Fruit fly (Drosophila melanogaster) whole organism, embryonic: ENCODE data around the gene CG31089.
A peak's percentile ranks its signal among the peaks of the same experiment; 100 is the strongest.

Experiments used
- B-H1 ChIP-seq: fragments of 200-800 bp; sonication (Bioruptor generic); IDR thresholded peaks from 3 replicates; pipeline ENCODE4 v1.3.6; 2022; ENCODE audit warnings: missing biosample characterization, missing genetic modification characterization
- CG10543 ChIP-seq: fragments of 200-800 bp; sonication (Bioruptor generic); optimal IDR thresholded peaks from 3 replicates; lab custom pipeline; 2017; ENCODE audit warnings: missing biosample characterization, mild to moderate bottlenecking, missing genetic modification characterization, moderate library complexity
- CG11695 ChIP-seq: fragments of 200-800 bp; sonication (Bioruptor generic); IDR thresholded peaks from 3 replicates; pipeline ENCODE4 v1.3.6; 2022; ENCODE audit warnings: missing biosample characterization, missing genetic modification characterization
- CG12071 ChIP-seq: fragments of 200-800 bp; sonication (Bioruptor generic); optimal IDR thresholded peaks from 3 replicates; lab custom pipeline; 2018; ENCODE audit warnings: missing biosample characterization, mild to moderate bottlenecking, missing genetic modification characterization
- CG12769 ChIP-seq: fragments of 200-800 bp; sonication (Bioruptor generic); optimal IDR thresholded peaks from 2 replicates; lab custom pipeline; 2019; ENCODE audit warnings: missing biosample characterization, mild to moderate bottlenecking, missing genetic modification characterization, moderate library complexity
- CG13894 ChIP-seq: fragments of 200-800 bp; sonication (Bioruptor generic); optimal IDR thresholded peaks from 3 replicates; lab custom pipeline; 2018; ENCODE audit warnings: missing biosample characterization, mild to moderate bottlenecking, missing genetic modification characterization, moderate library complexity
- CG14667 ChIP-seq: fragments of 200-800 bp; sonication (Bioruptor generic); IDR thresholded peaks from 2 replicates; pipeline ENCODE4 v1.3.6; 2022; ENCODE audit warnings: missing biosample characterization, missing genetic modification characterization
- CG14965 ChIP-seq: fragments of 200-800 bp; sonication (Bioruptor generic); optimal IDR thresholded peaks from 2 replicates; lab custom pipeline; 2016; ENCODE audit warnings: missing biosample characterization, missing genetic modification characterization, borderline replicate concordance
- CG1602 ChIP-seq: fragments of 200-800 bp; sonication (Bioruptor generic); optimal IDR thresholded peaks from 3 replicates; lab custom pipeline; 2016; ENCODE audit warnings: missing biosample characterization, missing genetic modification characterization
- CG16813 ChIP-seq: fragments of 200-800 bp; sonication (Bioruptor generic); IDR thresholded peaks from 3 replicates; pipeline ENCODE4 v1.3.6; 2022; ENCODE audit warnings: missing biosample characterization, missing genetic modification characterization; ENCODE audit not compliant: partially characterized antibody
- CG17568 ChIP-seq: fragments of 200-800 bp; sonication (Bioruptor generic); optimal IDR thresholded peaks from 2 replicates; lab custom pipeline; 2018; ENCODE audit warnings: missing biosample characterization, mild to moderate bottlenecking, missing genetic modification characterization, moderate library complexity
- CG17829 ChIP-seq: fragments of 200-800 bp; optimal IDR thresholded peaks from 2 replicates; lab custom pipeline; 2019; ENCODE audit warnings: missing biosample characterization, mild to moderate bottlenecking, missing genetic modification characterization, moderate library complexity
- CG18011 ChIP-seq: fragments of 200-800 bp; sonication (Bioruptor generic); optimal IDR thresholded peaks from 2 replicates; lab custom pipeline; 2017; ENCODE audit warnings: missing biosample characterization, missing genetic modification characterization, mild to moderate bottlenecking, moderate library complexity, missing genotype
- CG30020 ChIP-seq: fragments of 200-800 bp; optimal IDR thresholded peaks from 2 replicates; lab custom pipeline; 2019; ENCODE audit warnings: missing biosample characterization, mild to moderate bottlenecking, missing genetic modification characterization, moderate library complexity
- CG31388 ChIP-seq: fragments of 200-800 bp; sonication (Bioruptor generic); optimal IDR thresholded peaks from 2 replicates; lab custom pipeline; 2016; ENCODE audit warnings: missing biosample characterization, missing genetic modification characterization
- CG31441 ChIP-seq: fragments of 200-800 bp; sonication (Bioruptor generic); IDR thresholded peaks from 2 replicates; pipeline ENCODE4 v1.3.6; 2022; ENCODE audit warnings: missing biosample characterization, missing genetic modification characterization
- CG3281 ChIP-seq: fragments of 200-800 bp; sonication (Bioruptor generic); optimal IDR thresholded peaks from 3 replicates; lab custom pipeline; 2017; ENCODE audit warnings: missing biosample characterization, mild to moderate bottlenecking, missing genetic modification characterization
- CG34224 ChIP-seq: fragments of 200-800 bp; sonication (Bioruptor generic); IDR thresholded peaks from 3 replicates; pipeline ENCODE4 v1.3.6; 2022; ENCODE audit warnings: missing biosample characterization, missing genetic modification characterization; ENCODE audit not compliant: partially characterized antibody
- CG4854 ChIP-seq: fragments of 200-800 bp; sonication (Bioruptor generic); optimal IDR thresholded peaks from 2 replicates; lab custom pipeline; 2016; ENCODE audit warnings: missing biosample characterization, missing genetic modification characterization, inconsistent platforms
- CG6175 ChIP-seq: fragments of 200-800 bp; sonication (Bioruptor generic); IDR thresholded peaks from 3 replicates; pipeline ENCODE4 v1.3.6; 2022; ENCODE audit warnings: missing biosample characterization, missing genetic modification characterization
- CG8765 ChIP-seq: fragments of 200-800 bp; sonication (Bioruptor generic); IDR thresholded peaks from 2 replicates; pipeline ENCODE4 v1.3.6; 2022; ENCODE audit warnings: missing biosample characterization, missing genetic modification characterization
- D ChIP-seq, 2 experiments: fragments of 200-800 bp in 1 of 2; fragments of >200 bp in 1 of 2; sonication (Bioruptor generic) in 1 of 2; optimal IDR thresholded peaks; 2 replicates in 1 of 2; 3 replicates in 1 of 2; lab custom pipeline; 2017; ENCODE audit warnings: mild to moderate bottlenecking in 1 of 2, missing biosample characterization in 1 of 2, missing genetic modification characterization in 1 of 2, missing genetic modification reagents in 1 of 2
- Dll ChIP-seq: fragments of 200-800 bp; sonication (Bioruptor generic); IDR thresholded peaks from 4 replicates; pipeline ENCODE4 v1.3.6; 2022; ENCODE audit warnings: missing biosample characterization, missing genetic modification characterization; ENCODE audit not compliant: partially characterized antibody
- Doc2 ChIP-seq: fragments of 200-800 bp; sonication (Bioruptor generic); IDR thresholded peaks from 2 replicates; pipeline ENCODE4 v1.3.6; 2022; ENCODE audit warnings: missing biosample characterization, missing genetic modification characterization
- Doc3 ChIP-seq: fragments of 200-800 bp; sonication (Bioruptor generic); IDR thresholded peaks from 3 replicates; pipeline ENCODE4 v1.3.6; 2022; ENCODE audit warnings: missing biosample characterization, missing genetic modification characterization; ENCODE audit not compliant: partially characterized antibody
- E2f2 ChIP-seq: fragments of 200-800 bp; sonication (Bioruptor generic); IDR thresholded peaks from 2 replicates; pipeline ENCODE4 v1.3.6; 2022; ENCODE audit warnings: missing biosample characterization, missing genetic modification characterization
- Eip74EF ChIP-seq, 2 experiments: fragments of 200-800 bp in 1 of 2; fragments of >200 bp in 1 of 2; sonication (Bioruptor generic) in 1 of 2; optimal IDR thresholded peaks; 2 replicates each; lab custom pipeline; 2017 to 2019; ENCODE audit warnings: missing biosample characterization in 2 of 2, missing genetic modification characterization in 2 of 2, mild to moderate bottlenecking in 1 of 2, moderate library complexity in 1 of 2
- Ets65A ChIP-seq: fragments of 200-800 bp; sonication (Bioruptor generic); peaks from one replicate; lab custom pipeline; 2016; ENCODE audit warnings: missing biosample characterization, missing genetic modification characterization
- Hey ChIP-seq: fragments of 200-800 bp; sonication (Bioruptor generic); optimal IDR thresholded peaks from 3 replicates; lab custom pipeline; 2018; ENCODE audit warnings: missing biosample characterization, mild to moderate bottlenecking, missing genetic modification characterization
- Jarid2 ChIP-seq: fragments of 200-800 bp; sonication (Bioruptor generic); optimal IDR thresholded peaks from 3 replicates; lab custom pipeline; 2017; ENCODE audit warnings: mild to moderate bottlenecking, missing biosample characterization, missing genetic modification reagents, missing genetic modification characterization
- MBD-R2 ChIP-seq: fragments of 200-800 bp; sonication (Bioruptor generic); IDR thresholded peaks from 2 replicates; pipeline ENCODE4 v1.3.6; 2022; ENCODE audit warnings: missing biosample characterization, missing genetic modification characterization
- NC2α ChIP-seq: fragments of 200-800 bp; sonication (Bioruptor generic); optimal IDR thresholded peaks from 2 replicates; lab custom pipeline; 2016; ENCODE audit warnings: missing biosample characterization, missing genetic modification characterization
- Tbp ChIP-seq: fragments of >200 bp; optimal IDR thresholded peaks from 2 replicates; lab custom pipeline; 2018; ENCODE audit warnings: missing biosample characterization, missing genetic modification characterization
- ac ChIP-seq: fragments of 200-800 bp; sonication (Bioruptor generic); optimal IDR thresholded peaks from 3 replicates; lab custom pipeline; 2017; ENCODE audit warnings: missing biosample characterization, mild to moderate bottlenecking, missing genetic modification characterization
- crc ChIP-seq: fragments of 200-800 bp; sonication (Bioruptor generic); optimal IDR thresholded peaks from 2 replicates; lab custom pipeline; 2016; ENCODE audit warnings: missing biosample characterization, missing genetic modification characterization
- dan ChIP-seq: fragments of 200-800 bp; sonication (Bioruptor generic); IDR thresholded peaks from 2 replicates; pipeline ENCODE4 v1.3.6; 2022; ENCODE audit warnings: missing biosample characterization, missing genetic modification characterization
- dmrt99B ChIP-seq: fragments of 200-800 bp; sonication (Bioruptor generic); optimal IDR thresholded peaks from 2 replicates; lab custom pipeline; 2018; ENCODE audit warnings: missing biosample characterization, mild to moderate bottlenecking, missing genetic modification characterization, moderate library complexity
- ems ChIP-seq: fragments of 200-800 bp; sonication (Bioruptor generic); optimal IDR thresholded peaks from 3 replicates; lab custom pipeline; 2016; ENCODE audit warnings: missing biosample characterization, missing genetic modification characterization
- ewg ChIP-seq: fragments of 200-800 bp; sonication (Bioruptor generic); optimal IDR thresholded peaks from 3 replicates; lab custom pipeline; 2017; ENCODE audit warnings: mild to moderate bottlenecking, missing biosample characterization, missing genetic modification reagents, missing genetic modification characterization
- eyg ChIP-seq: fragments of 200-800 bp; sonication (Bioruptor generic); optimal IDR thresholded peaks from 3 replicates; lab custom pipeline; 2016; ENCODE audit warnings: missing biosample characterization, missing genetic modification characterization
- gce ChIP-seq: fragments of 200-800 bp; sonication (Bioruptor generic); IDR thresholded peaks from 3 replicates; pipeline ENCODE4 v1.3.6; 2022; ENCODE audit warnings: missing biosample characterization, missing genetic modification characterization
- gsb ChIP-seq: fragments of 200-800 bp; sonication (Bioruptor generic); IDR thresholded peaks from 2 replicates; pipeline ENCODE4 v1.3.6; 2022; ENCODE audit warnings: missing biosample characterization, missing genetic modification characterization
- her ChIP-seq: fragments of 200-800 bp; sonication (Bioruptor generic); optimal IDR thresholded peaks from 2 replicates; lab custom pipeline; 2016; ENCODE audit warnings: missing biosample characterization, missing genetic modification characterization
- kay ChIP-seq: fragments of 200-800 bp; sonication (Bioruptor generic); optimal IDR thresholded peaks from 2 replicates; lab custom pipeline; 2016; ENCODE audit warnings: missing biosample characterization, missing genetic modification characterization
- maf-S ChIP-seq: fragments of 200-800 bp; sonication (Bioruptor generic); optimal IDR thresholded peaks from 2 replicates; lab custom pipeline; 2016; ENCODE audit warnings: missing biosample characterization, missing genetic modification characterization
- nom ChIP-seq: fragments of 200-800 bp; sonication (Bioruptor generic); optimal IDR thresholded peaks from 2 replicates; lab custom pipeline; 2017; ENCODE audit warnings: missing biosample characterization, missing genetic modification characterization, mild to moderate bottlenecking, moderate library complexity, missing genetic modification reagents
- toy ChIP-seq: fragments of 200-800 bp; sonication (Bioruptor generic); IDR thresholded peaks from 2 replicates; pipeline ENCODE4 v1.3.6; 2022; ENCODE audit warnings: missing biosample characterization, missing genetic modification characterization
- unpg ChIP-seq: fragments of 200-800 bp; sonication (Bioruptor generic); optimal IDR thresholded peaks from 3 replicates; lab custom pipeline; 2018; ENCODE audit warnings: missing biosample characterization, mild to moderate bottlenecking, missing genetic modification characterization, moderate library complexity
- zf30C ChIP-seq: fragments of 200-800 bp; sonication (Bioruptor generic); optimal IDR thresholded peaks from 3 replicates; lab custom pipeline; 2018; ENCODE audit warnings: missing biosample characterization, mild to moderate bottlenecking, missing genetic modification characterization

Gene CG31089

dm6 chr3R:25880198-25880970, 22.1 kb upstream of the CG31089 start (continued):
- no peak for TF ChIP-seq maf-S (GFP tag; lab: Kevin White, UChicago)
- TF ChIP-seq CG17568 (GFP tag; lab: Kevin White, UChicago), result no peak
- no peak for TF ChIP-seq CG4854
- TF ChIP-seq zf30C, result no peak
- TF ChIP-seq MBD-R2, result no peak
- no peak for TF ChIP-seq Doc2 (GFP tag; lab: Robert Waterston, UW)
- no peak for TF ChIP-seq CG14965 (GFP tag; lab: Kevin White, UChicago)
- TF ChIP-seq Hey (tag; lab: Kevin White, UChicago), result no peak
- no peak for TF ChIP-seq eyg (GFP tag; lab: Kevin White, UChicago)
- no peak for TF ChIP-seq Doc3 (GFP tag; lab: Robert Waterston, UW)
- TF ChIP-seq Tbp, result no peak
- TF ChIP-seq ewg, result no peak
- peak; percentile 48 for TF ChIP-seq CG12769 (tag; lab: Kevin White, UChicago)
- TF ChIP-seq CG11695 (GFP tag; lab: Robert Waterston, UW), result 0 out of 3 replicates have a peak, but pooled peaks have one; percentile 41
- no peak for TF ChIP-seq her (GFP tag; lab: Kevin White, UChicago)
- peak; percentile 15 for TF ChIP-seq Jarid2 (GFP tag; lab: Kevin White, UChicago)
- TF ChIP-seq dmrt99B (tag; lab: Kevin White, UChicago), result peak; percentile 62
- TF ChIP-seq CG31441 (GFP tag; lab: Robert Waterston, UW), result peak; percentile 64; the same call in 1 of the 2 replicates
- peak; percentile 57 for TF ChIP-seq CG3281 (GFP tag; lab: Kevin White, UChicago)
- TF ChIP-seq CG6175 (GFP tag; lab: Robert Waterston, UW), result no peak
- no peak for TF ChIP-seq Eip74EF (GFP tag; optimal IDR thresholded peaks at IDR 0.05; lab: Kevin White, UChicago)
- no peak for TF ChIP-seq ems (GFP tag; lab: Kevin White, UChicago)
- no peak for TF ChIP-seq NC2α (GFP tag; lab: Kevin White, UChicago)
- no peak for TF ChIP-seq CG14667 (GFP tag; lab: Robert Waterston, UW)
- TF ChIP-seq CG1602, result peak; percentile 31
- no peak for TF ChIP-seq Ets65A
- peak; percentile 4 for TF ChIP-seq CG12071 (GFP tag; lab: Kevin White, UChicago)
- TF ChIP-seq B-H1 (GFP tag; lab: Robert Waterston, UW), result no peak; the same call in 2 of the 3 replicates
- no peak for TF ChIP-seq crc (GFP tag; lab: Kevin White, UChicago)
- no peak for TF ChIP-seq Dll (GFP tag; lab: Robert Waterston, UW)
- TF ChIP-seq CG13894 (tag; lab: Kevin White, UChicago), result peak; percentile 27
- TF ChIP-seq CG30020 (tag; lab: Kevin White, UChicago), result no peak
- TF ChIP-seq dan (GFP tag; lab: Robert Waterston, UW), result no peak
- no peak for TF ChIP-seq CG8765 (GFP tag; lab: Robert Waterston, UW)
- no peak for TF ChIP-seq ac (GFP tag; lab: Kevin White, UChicago)
- TF ChIP-seq CG17829 (tag; lab: Kevin White, UChicago), result peak; percentile 65
- no peak for TF ChIP-seq toy
- TF ChIP-seq nom, result no peak
- peak; percentile 55 for TF ChIP-seq unpg (GFP tag; lab: Kevin White, UChicago)
- no peak for TF ChIP-seq E2f2 (GFP tag; lab: Robert Waterston, UW)
- no peak for TF ChIP-seq CG34224
- TF ChIP-seq CG18011 (GFP tag; lab: Kevin White, UChicago), result no peak
- TF ChIP-seq CG16813 (GFP tag; lab: Robert Waterston, UW), result no peak
- no peak for TF ChIP-seq CG10543 (GFP tag; lab: Kevin White, UChicago)
- TF ChIP-seq kay (GFP tag; lab: Kevin White, UChicago), result no peak
- no peak for TF ChIP-seq gsb (GFP tag; lab: Robert Waterston, UW)
- TF ChIP-seq CG31388, result no peak
- TF ChIP-seq D (optimal IDR thresholded peaks at IDR 0.05; lab: Kevin White, UChicago), result no peak
- TF ChIP-seq D (GFP tag; optimal IDR thresholded peaks at IDR 0.05; lab: Kevin White, UChicago), result peak; percentile 51
- no peak for TF ChIP-seq gce
